Worm (Caenorhabditis elegans): ENCODE results near the gene vps-29.

Gene vps-29

ce11 chrIII:10123586-10124233, 10.9 kb upstream of the vps-29 start, which contains the start of gene ttll-4 (continued):
- peak; percentile 85 for TF ChIP-seq ceh-2 (tag; optimal IDR thresholded peaks at IDR 0.05)
- TF ChIP-seq nfya-1 (tag; optimal IDR thresholded peaks at IDR 0.05) = peak; percentile 15
- peak; percentile 71 for TF ChIP-seq fkh-6 (tag; optimal IDR thresholded peaks at IDR 0.05)
- TF ChIP-seq sdc-2 (tag; optimal IDR thresholded peaks at IDR 0.05) = peak; percentile 26
- TF ChIP-seq fax-1 (tag; optimal IDR thresholded peaks at IDR 0.05) = peak; percentile 79
- TF ChIP-seq lim-6 (tag; optimal IDR thresholded peaks at IDR 0.05) = peak; percentile 59
- TF ChIP-seq ceh-30 (tag; optimal IDR thresholded peaks at IDR 0.05) = no peak
- peak; percentile 51 for TF ChIP-seq zip-5 (tag; optimal IDR thresholded peaks at IDR 0.05)
- TF ChIP-seq tbx-7 (tag; optimal IDR thresholded peaks at IDR 0.05) = peak; percentile 76
- peak; percentile 17 for TF ChIP-seq ceh-6 (GFP tag; optimal IDR thresholded peaks at IDR 0.05)
- TF ChIP-seq ceh-14 (tag; optimal IDR thresholded peaks at IDR 0.05) = peak; percentile 90
- peak; percentile 79 for TF ChIP-seq dmd-4 (tag; optimal IDR thresholded peaks at IDR 0.05; ENCODE audit: borderline replicate concordance)
- TF ChIP-seq ceh-24 (tag; optimal IDR thresholded peaks at IDR 0.05) = no peak
- peak; percentile 91 for TF ChIP-seq tbx-2 (tag; optimal IDR thresholded peaks at IDR 0.05)
- no peak for TF ChIP-seq hlh-15 (tag; optimal IDR thresholded peaks at IDR 0.05)
- TF ChIP-seq ceh-31 (tag; optimal IDR thresholded peaks at IDR 0.05) = peak; percentile 96
- peak; percentile 71 for TF ChIP-seq hlh-8 (tag; optimal IDR thresholded peaks at IDR 0.05)
- TF ChIP-seq syd-9 (tag; optimal IDR thresholded peaks at IDR 0.05) = peak; percentile 6
- TF ChIP-seq npax-4 (tag; optimal IDR thresholded peaks at IDR 0.05) = no peak
- peak; percentile 91 for TF ChIP-seq rnt-1 (tag; optimal IDR thresholded peaks at IDR 0.05)
- TF ChIP-seq che-1 (tag; optimal IDR thresholded peaks at IDR 0.05) = no peak
- no peak for TF ChIP-seq pros-1 (tag; optimal IDR thresholded peaks at IDR 0.05)
- TF ChIP-seq pha-4 (tag; optimal IDR thresholded peaks at IDR 0.05) = no peak
- no peak for TF ChIP-seq hlh-6 (tag; optimal IDR thresholded peaks at IDR 0.05)
- no peak for TF ChIP-seq C38D4.7 (GFP tag; optimal IDR thresholded peaks at IDR 0.05)
- TF ChIP-seq pax-1 (tag; optimal IDR thresholded peaks at IDR 0.05) = no peak
- TF ChIP-seq gmeb-2 (tag; optimal IDR thresholded peaks at IDR 0.05) = peak; percentile 9
- no peak for TF ChIP-seq fkh-10 (GFP tag; optimal IDR thresholded peaks at IDR 0.05)
- TF ChIP-seq ets-4 (tag; optimal IDR thresholded peaks at IDR 0.05) = peak; percentile 63
- peak; percentile 88 for TF ChIP-seq ref-2 (tag; optimal IDR thresholded peaks at IDR 0.05)
- peak; percentile 89 for TF ChIP-seq unc-42 (tag; optimal IDR thresholded peaks at IDR 0.05)
- TF ChIP-seq pag-3 (tag; optimal IDR thresholded peaks at IDR 0.05; ENCODE audit: borderline replicate concordance) = peak; percentile 78
- no peak for TF ChIP-seq dve-1 (tag; optimal IDR thresholded peaks at IDR 0.05)
- no peak for TF ChIP-seq hlh-13 (GFP tag; optimal IDR thresholded peaks at IDR 0.05)
- TF ChIP-seq mec-3 (tag; optimal IDR thresholded peaks at IDR 0.05; ENCODE audit: borderline replicate concordance) = peak; percentile 79
- TF ChIP-seq T23F11.4 (GFP tag; optimal IDR thresholded peaks at IDR 0.05) = no peak
- no peak for TF ChIP-seq ceh-9 (tag; optimal IDR thresholded peaks at IDR 0.05)
- TF ChIP-seq C08G9.2 (tag; optimal IDR thresholded peaks at IDR 0.05) = peak; percentile 86
- TF ChIP-seq ceh-18 (tag; optimal IDR thresholded peaks at IDR 0.05) = peak; percentile 77
- TF ChIP-seq unc-3 (GFP tag; conservative IDR thresholded peaks at IDR 0.05) = no peak
- peak; percentile 46 for TF ChIP-seq unc-3 (tag; optimal IDR thresholded peaks at IDR 0.05)
- TF ChIP-seq ceh-48 (tag; optimal IDR thresholded peaks at IDR 0.05) = peak; percentile 21
- no peak for TF ChIP-seq pat-9 (tag; optimal IDR thresholded peaks at IDR 0.05)
- TF ChIP-seq nhr-11 (tag; optimal IDR thresholded peaks at IDR 0.05) = no peak
- TF ChIP-seq sox-2 (GFP tag; IDR thresholded peaks at IDR 0.05) = no peak
- TF ChIP-seq ceh-19 (GFP tag; optimal IDR thresholded peaks at IDR 0.05) = peak; percentile 15
- TF ChIP-seq ahr-1 (tag; optimal IDR thresholded peaks at IDR 0.05) = peak; percentile 58

Measured in whole organism, late embryonic.